Fruit fly (Drosophila melanogaster) whole organism, wandering third instar larva: ENCODE data around the gene Trf4-2.

ENCODE experiments used
- Abd-B ChIP-seq: fragments of >200 bp; optimal IDR thresholded peaks from 2 replicates; lab custom pipeline; 2017; ENCODE audit warnings: missing biosample characterization, missing genetic modification characterization
- CG32264 ChIP-seq: fragments of 200-800 bp; sonication (Bioruptor generic); optimal IDR thresholded peaks from 2 replicates; lab custom pipeline; 2016; ENCODE audit warnings: missing biosample characterization, missing genetic modification characterization
- CG9705 ChIP-seq: fragments of 200-800 bp; sonication (Bioruptor generic); optimal IDR thresholded peaks from 2 replicates; lab custom pipeline; 2018; ENCODE audit warnings: missing biosample characterization, mild to moderate bottlenecking, missing genetic modification characterization
- CrebA ChIP-seq: fragments of 200-800 bp; sonication (Bioruptor generic); optimal IDR thresholded peaks from 2 replicates; lab custom pipeline; 2016; ENCODE audit warnings: missing biosample characterization, mild to moderate bottlenecking, missing genetic modification characterization, borderline replicate concordance
- Dfd ChIP-seq: fragments of >200 bp; optimal IDR thresholded peaks from 2 replicates; lab custom pipeline; 2017; ENCODE audit warnings: missing biosample characterization, missing genetic modification characterization
- Dif ChIP-seq: fragments of 200-275, 200-300 bp; sonication (Bioruptor generic); optimal IDR thresholded peaks from 2 replicates; lab custom pipeline; 2018; ENCODE audit warnings: missing biosample characterization, missing genetic modification characterization; ENCODE audit not compliant: partially characterized antibody
- GATAd ChIP-seq: sonication (Bioruptor generic); optimal IDR thresholded peaks from 2 replicates; lab custom pipeline; 2016; ENCODE audit warnings: missing biosample characterization, missing genetic modification characterization
- HLH106 ChIP-seq: fragments of 200-800 bp; optimal IDR thresholded peaks from 3 replicates; lab custom pipeline; 2019; ENCODE audit warnings: missing biosample characterization, mild to moderate bottlenecking, missing genetic modification characterization, moderate library complexity
- Hnf4 ChIP-seq: fragments of 200-800 bp; sonication (Bioruptor generic); optimal IDR thresholded peaks from 2 replicates; lab custom pipeline; 2016; ENCODE audit warnings: missing biosample characterization, mild to moderate bottlenecking, missing genetic modification characterization
- Hr78 ChIP-seq: fragments of >200 bp; optimal IDR thresholded peaks from 2 replicates; lab custom pipeline; 2017; ENCODE audit warnings: missing biosample characterization, missing genetic modification characterization
- Hr83 ChIP-seq: fragments of 200-300 bp; sonication (Bioruptor generic); optimal IDR thresholded peaks from 2 replicates; lab custom pipeline; 2016; ENCODE audit warnings: missing biosample characterization, mild to moderate bottlenecking, missing genetic modification characterization, moderate library complexity; ENCODE audit not compliant: poor library complexity, severe bottlenecking
- Jra ChIP-seq: sonication (Bioruptor generic); optimal IDR thresholded peaks from 2 replicates; lab custom pipeline; 2016; ENCODE audit warnings: missing biosample characterization, missing genetic modification characterization
- Mio ChIP-seq: sonication (Bioruptor generic); optimal IDR thresholded peaks from 2 replicates; lab custom pipeline; 2016; ENCODE audit warnings: missing biosample characterization, missing genetic modification characterization
- Myc ChIP-seq: fragments of >200 bp; optimal IDR thresholded peaks from 2 replicates; lab custom pipeline; 2017
- N ChIP-seq: fragments of >200 bp; optimal IDR thresholded peaks from 2 replicates; lab custom pipeline; 2018; ENCODE audit warnings: missing biosample characterization, missing external identifiers, missing genetic modification characterization
- OdsH ChIP-seq: fragments of 200-800 bp; sonication (Bioruptor generic); optimal IDR thresholded peaks from 2 replicates; lab custom pipeline; 2016; ENCODE audit warnings: missing biosample characterization, mild to moderate bottlenecking, missing genetic modification characterization
- Rel ChIP-seq, 2 experiments: fragments of 200-800 bp; sonication (Bioruptor generic) in 1 of 2; optimal IDR thresholded peaks; 2 replicates in 1 of 2; 3 replicates in 1 of 2; lab custom pipeline; 2016 to 2019; ENCODE audit warnings: mild to moderate bottlenecking in 2 of 2, missing biosample characterization in 2 of 2, missing genetic modification characterization in 2 of 2, moderate library complexity in 1 of 2
- Sp1 ChIP-seq: fragments of 200-800 bp; sonication (Bioruptor generic); optimal IDR thresholded peaks from 3 replicates; lab custom pipeline; 2019; ENCODE audit warnings: missing biosample characterization, mild to moderate bottlenecking, missing genetic modification characterization, moderate library complexity
- Vsx2 ChIP-seq: fragments of 200-300, 225-300 bp; sonication (Bioruptor generic); optimal IDR thresholded peaks from 2 replicates; lab custom pipeline; 2018; ENCODE audit warnings: missing biosample characterization, missing genetic modification characterization; ENCODE audit not compliant: partially characterized antibody
- br ChIP-seq: fragments of 200-800 bp; sonication (Bioruptor generic); optimal IDR thresholded peaks from 2 replicates; lab custom pipeline; 2016; ENCODE audit warnings: missing biosample characterization, missing genetic modification characterization
- brk ChIP-seq: fragments of 200-800 bp; sonication (Bioruptor generic); optimal IDR thresholded peaks from 2 replicates; lab custom pipeline; 2016; ENCODE audit warnings: missing biosample characterization, mild to moderate bottlenecking, missing genetic modification characterization
- dl ChIP-seq, 2 experiments: fragments of 175-275, 200-275 bp in 1 of 2; fragments of 200-275 bp in 1 of 2; sonication (Bioruptor generic); optimal IDR thresholded peaks; lab custom pipeline; 2018; ENCODE audit warnings: mild to moderate bottlenecking in 2 of 2, missing biosample characterization in 2 of 2, missing genetic modification characterization in 2 of 2, moderate library complexity in 2 of 2; ENCODE audit not compliant: partially characterized antibody in 2 of 2, insufficient read depth in 1 of 2
- dmrt93B ChIP-seq: fragments of 200-800 bp; sonication (Bioruptor generic); optimal IDR thresholded peaks from 2 replicates; lab custom pipeline; 2018; ENCODE audit warnings: missing biosample characterization, mild to moderate bottlenecking, missing genetic modification characterization
- dsf ChIP-seq: sonication (Bioruptor generic); optimal IDR thresholded peaks from 2 replicates; lab custom pipeline; 2016; ENCODE audit warnings: missing biosample characterization, missing genetic modification characterization, borderline replicate concordance
- ey ChIP-seq: fragments of 200-800 bp; sonication (Bioruptor generic); optimal IDR thresholded peaks from 2 replicates; lab custom pipeline; 2016; ENCODE audit warnings: missing biosample characterization, missing genetic modification characterization
- foxo ChIP-seq, 2 experiments: fragments of 200-800 bp; sonication (Bioruptor generic); optimal IDR thresholded peaks; 2 replicates in 1 of 2; 3 replicates in 1 of 2; lab custom pipeline; 2016 to 2017; ENCODE audit warnings: missing biosample characterization in 2 of 2, missing genetic modification characterization in 2 of 2
- fru ChIP-seq: fragments of 200-800 bp; sonication (Bioruptor generic); optimal IDR thresholded peaks from 3 replicates; lab custom pipeline; 2016; ENCODE audit warnings: missing biosample characterization, mild to moderate bottlenecking, missing genetic modification characterization
- h ChIP-seq: fragments of 200-800 bp; sonication (Bioruptor generic); optimal IDR thresholded peaks from 3 replicates; lab custom pipeline; 2016; ENCODE audit warnings: missing biosample characterization, mild to moderate bottlenecking, missing genetic modification characterization
- jim ChIP-seq: fragments of 175-275, 200-325 bp; sonication (Bioruptor generic); optimal IDR thresholded peaks from 2 replicates; lab custom pipeline; 2016; ENCODE audit warnings: missing biosample characterization, mild to moderate bottlenecking, missing genetic modification characterization
- lola ChIP-seq: fragments of >200 bp; optimal IDR thresholded peaks from 2 replicates; lab custom pipeline; 2017; ENCODE audit warnings: missing biosample characterization, missing genetic modification characterization
- pan ChIP-seq: fragments of >200 bp; optimal IDR thresholded peaks from 2 replicates; lab custom pipeline; 2017
- psq ChIP-seq: fragments of 200-800 bp; sonication (Bioruptor generic); optimal IDR thresholded peaks from 3 replicates; lab custom pipeline; 2017; ENCODE audit warnings: missing biosample characterization, mild to moderate bottlenecking, missing genetic modification characterization, moderate library complexity
- rgr ChIP-seq: fragments of 200-800 bp; sonication (Bioruptor generic); optimal IDR thresholded peaks from 3 replicates; lab custom pipeline; 2016; ENCODE audit warnings: missing biosample characterization, mild to moderate bottlenecking, missing genetic modification characterization
- sage ChIP-seq: fragments of 200-800 bp; sonication (Bioruptor generic); optimal IDR thresholded peaks from 2 replicates; lab custom pipeline; 2016; ENCODE audit warnings: missing biosample characterization, mild to moderate bottlenecking, missing genetic modification characterization
- sv ChIP-seq: fragments of 200-800 bp; sonication (Bioruptor generic); optimal IDR thresholded peaks from 3 replicates; lab custom pipeline; 2016; ENCODE audit warnings: missing biosample characterization, missing genetic modification characterization
- tai ChIP-seq: sonication (Bioruptor generic); optimal IDR thresholded peaks from 2 replicates; lab custom pipeline; 2016; ENCODE audit warnings: missing biosample characterization, missing genetic modification characterization
- usp ChIP-seq: fragments of >200 bp; optimal IDR thresholded peaks from 2 replicates; lab custom pipeline; 2017; ENCODE audit warnings: missing biosample characterization, missing genetic modification characterization
- woc ChIP-seq: sonication (Bioruptor generic); optimal IDR thresholded peaks from 2 replicates; lab custom pipeline; 2016; ENCODE audit warnings: missing biosample characterization, mild to moderate bottlenecking, missing genetic modification characterization

The Trf4-2 gene

dm6 chr3R:24947332-24947731, 22.3 kb downstream of the Trf4-2 start, which contains the start of gene mah:
Gene mah (plus strand): TSS chr3R:24947632.
- no peak for TF ChIP-seq fru (GFP tag; lab: Kevin White, UChicago)
- TF ChIP-seq tai (GFP tag; lab: Kevin White, UChicago): no peak
- no peak for TF ChIP-seq OdsH (GFP tag; lab: Kevin White, UChicago)
- TF ChIP-seq dsf (GFP tag; lab: Kevin White, UChicago): no peak
- TF ChIP-seq dl (GFP tag; optimal IDR thresholded peaks at IDR 0.05; lab: Kevin White, UChicago; ENCODE audit: insufficient read depth in 1 of 2, partially characterized antibody in 2 of 2): no peak
- no peak for TF ChIP-seq sage (GFP tag; lab: Kevin White, UChicago)
- TF ChIP-seq br: no peak
- TF ChIP-seq GATAd (GFP tag; lab: Kevin White, UChicago): no peak

DNA sequence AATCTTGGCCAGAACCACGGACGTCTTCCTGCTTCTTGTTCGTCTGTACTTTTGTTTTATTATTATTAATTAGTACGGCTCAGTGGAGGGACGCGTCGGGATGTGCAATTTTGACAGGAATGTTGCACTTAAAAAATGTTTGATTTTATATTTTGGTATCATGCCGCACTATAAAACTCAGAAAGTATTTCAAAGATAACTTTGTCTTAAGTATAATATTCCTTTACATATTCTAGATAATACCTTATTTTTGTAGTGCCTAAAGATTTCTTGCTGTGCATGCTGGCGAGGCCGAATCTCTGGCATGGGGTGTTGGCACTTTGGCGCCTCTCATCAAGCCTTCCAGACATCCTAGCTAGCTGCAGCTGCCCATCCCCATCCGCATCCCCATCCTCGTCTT, 28.1 kb downstream of the Trf4-2 start:
- TF ChIP-seq ey (GFP tag; lab: Kevin White, UChicago) (no peak), psq (GFP tag; lab: Kevin White, UChicago) (no peak), Myc (lab: Kevin White, UChicago) (no peak), jim (no peak), sv (GFP tag; lab: Kevin White, UChicago) (no peak), brk (GFP tag; lab: Kevin White, UChicago) (no peak)

DNA sequence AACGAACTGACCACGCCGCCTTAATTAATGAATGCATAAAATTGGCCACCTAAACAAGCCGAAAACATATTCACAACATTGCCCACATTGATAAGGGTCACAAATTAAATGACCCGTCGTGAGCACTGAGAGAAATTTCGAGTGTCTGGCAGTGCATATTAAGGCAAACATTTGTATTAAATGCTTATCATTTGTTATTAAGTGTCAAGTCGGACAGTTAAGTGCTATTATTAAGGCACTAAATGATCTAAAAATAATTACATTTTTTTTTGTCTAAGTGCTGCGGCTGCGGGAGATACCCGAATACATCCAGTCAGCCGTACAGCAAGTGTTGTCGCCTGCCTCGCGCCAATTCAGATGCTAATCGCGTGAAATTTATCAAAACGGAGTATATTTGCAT, 37.5 kb downstream of the Trf4-2 start:
- TF ChIP-seq pan (lab: Kevin White, UChicago) (no peak), dmrt93B (GFP tag; lab: Kevin White, UChicago) (peak; percentile 43), h (GFP tag; lab: Kevin White, UChicago) (peak; percentile 80), Hnf4 (GFP tag; lab: Kevin White, UChicago) (peak; percentile 74), Dif (GFP tag; lab: Kevin White, UChicago) (no peak), foxo (GFP tag; optimal IDR thresholded peaks at IDR 0.05; lab: Kevin White, UChicago) (peak in 1 of 2 experiments; percentile 75), HLH106 (tag; lab: Kevin White, UChicago) (peak; percentile 74), Sp1 (peak; percentile 58), GATAd (GFP tag; lab: Kevin White, UChicago) (no peak), Rel (GFP tag; optimal IDR thresholded peaks at IDR 0.05; lab: Kevin White, UChicago) (no peak), Rel (tag; optimal IDR thresholded peaks at IDR 0.05; lab: Kevin White, UChicago) (peak; percentile 91), fru (GFP tag; lab: Kevin White, UChicago) (peak; percentile 70), lola (GFP tag; lab: Kevin White, UChicago) (no peak), OdsH (GFP tag; lab: Kevin White, UChicago) (peak; percentile 67), Mio (no peak), tai (GFP tag; lab: Kevin White, UChicago) (peak; percentile 70), CrebA (GFP tag; lab: Kevin White, UChicago) (no peak), Abd-B (GFP tag; lab: Kevin White, UChicago) (no peak), CG32264 (peak; percentile 59), dl (GFP tag; optimal IDR thresholded peaks at IDR 0.05; lab: Kevin White, UChicago; ENCODE audit: insufficient read depth in 1 of 2, partially characterized antibody in 2 of 2) (no peak), usp (GFP tag; lab: Kevin White, UChicago) (no peak), brk (GFP tag; lab: Kevin White, UChicago) (peak; percentile 16), sage (GFP tag; lab: Kevin White, UChicago) (peak; percentile 9), Hr83 (GFP tag; lab: Kevin White, UChicago) (no peak), jim (no peak), dsf (GFP tag; lab: Kevin White, UChicago) (no peak), Hr78 (GFP tag; lab: Kevin White, UChicago) (no peak), Myc (lab: Kevin White, UChicago) (no peak), sv (GFP tag; lab: Kevin White, UChicago) (peak; percentile 44), ey (GFP tag; lab: Kevin White, UChicago) (peak; percentile 72), N (GFP tag; lab: Kevin White, UChicago) (no peak), rgr (GFP tag; lab: Kevin White, UChicago) (peak; percentile 74), Dfd (no peak), Vsx2 (no peak), br (peak; percentile 67), woc (peak; percentile 47), Jra (no peak), CG9705 (GFP tag; lab: Kevin White, UChicago) (peak; percentile 2), psq (GFP tag; lab: Kevin White, UChicago) (peak; percentile 46)
- TF ChIP-seq, all 38 proteins: peak for 20
